Worm (Caenorhabditis elegans): ENCODE results near the gene srx-46.

- TF ChIP-seq lin-13 (GFP tag; optimal IDR thresholded peaks at IDR 0.05) (no peak), dpl-1 (GFP tag; optimal IDR thresholded peaks at IDR 0.05) (no peak), skn-1 (tag; optimal IDR thresholded peaks at IDR 0.05) (no peak), nhr-76 (tag; optimal IDR thresholded peaks at IDR 0.05) (no peak), swsn-7 (tag; optimal IDR thresholded peaks at IDR 0.05) (no peak), nhr-237 (tag; optimal IDR thresholded peaks at IDR 0.05) (no peak), fkh-10 (GFP tag; optimal IDR thresholded peaks at IDR 0.05) (no peak), nhr-28 (tag; optimal IDR thresholded peaks at IDR 0.05) (no peak), pqm-1 (tag; optimal IDR thresholded peaks at IDR 0.05) (no peak), mep-1 (tag; optimal IDR thresholded peaks at IDR 0.05) (no peak)
Measured at ce11 chrV:9336462-9336861, 16.6 kb upstream of the srx-46 start, which contains the start of gene coq-6.
